Fruit fly (Drosophila melanogaster) whole organism, prepupa: ENCODE measurements around the gene Atg3.

Experiments used
- Blimp-1 ChIP-seq: fragments of 200-800 bp; sonication (Bioruptor generic); optimal IDR thresholded peaks from 3 replicates; lab custom pipeline; 2017; ENCODE audit warnings: missing biosample characterization, missing genetic modification characterization, mild to moderate bottlenecking, moderate library complexity, missing genetic modification reagents
- CG10669 ChIP-seq: fragments of 200-800 bp; sonication (Bioruptor generic); optimal IDR thresholded peaks from 3 replicates; lab custom pipeline; 2018; ENCODE audit warnings: missing biosample characterization, mild to moderate bottlenecking, missing genetic modification characterization, moderate library complexity
- CG15336 ChIP-seq: fragments of 200-800 bp; sonication (Bioruptor generic); IDR thresholded peaks from 2 replicates; pipeline ENCODE4 v1.3.6; 2022; ENCODE audit warnings: missing biosample characterization, missing genetic modification characterization
- CG32006 ChIP-seq: fragments of 200-800 bp; sonication (Bioruptor generic); optimal IDR thresholded peaks from 3 replicates; lab custom pipeline; 2017; ENCODE audit warnings: missing biosample characterization, mild to moderate bottlenecking, missing genetic modification characterization
- CG34406 ChIP-seq: fragments of 200-800 bp; sonication (Bioruptor generic); optimal IDR thresholded peaks from 3 replicates; lab custom pipeline; 2016; ENCODE audit warnings: missing biosample characterization, missing genetic modification characterization
- CG3919 ChIP-seq: fragments of 200-800 bp; sonication (Bioruptor generic); optimal IDR thresholded peaks from 3 replicates; lab custom pipeline; 2016; ENCODE audit warnings: missing biosample characterization, missing genetic modification characterization
- CG6163 ChIP-seq: fragments of 200-800 bp; sonication (Bioruptor generic); IDR thresholded peaks from 3 replicates; pipeline ENCODE4 v1.3.6; 2022; ENCODE audit warnings: missing biosample characterization, missing genetic modification characterization
- CG6276 ChIP-seq: fragments of 200-800 bp; sonication (Bioruptor generic); optimal IDR thresholded peaks from 2 replicates; lab custom pipeline; 2017; ENCODE audit warnings: missing biosample characterization, mild to moderate bottlenecking, missing genetic modification characterization
- CG6808 ChIP-seq: fragments of 200-800 bp; sonication (Bioruptor generic); optimal IDR thresholded peaks from 3 replicates; lab custom pipeline; 2017; ENCODE audit warnings: missing biosample characterization, missing genetic modification characterization, mild to moderate bottlenecking, moderate library complexity, missing genetic modification reagents
- CG6854 ChIP-seq: fragments of 200-800 bp; sonication (Bioruptor generic); optimal IDR thresholded peaks from 2 replicates; lab custom pipeline; 2017; ENCODE audit warnings: missing biosample characterization, mild to moderate bottlenecking, missing genetic modification characterization
- CG8119 ChIP-seq: fragments of 200-800 bp; sonication (Bioruptor generic); IDR thresholded peaks from 3 replicates; pipeline ENCODE4 v1.3.6; 2022; ENCODE audit warnings: missing biosample characterization, missing genetic modification characterization
- CG8632 ChIP-seq: fragments of 200-800 bp; sonication (Bioruptor generic); optimal IDR thresholded peaks from 3 replicates; lab custom pipeline; 2016; ENCODE audit warnings: missing biosample characterization, missing genetic modification characterization
- Eip93F ChIP-seq: fragments of 200-800 bp; sonication (Bioruptor generic); optimal IDR thresholded peaks from 2 replicates; lab custom pipeline; 2016; ENCODE audit warnings: missing biosample characterization, mild to moderate bottlenecking, missing genetic modification characterization
- Gug ChIP-seq: fragments of 200-800 bp; sonication (Bioruptor generic); IDR thresholded peaks from 2 replicates; pipeline ENCODE4 v1.3.6; 2022; ENCODE audit warnings: missing biosample characterization, missing genetic modification characterization
- Hr39 ChIP-seq: fragments of 200-800 bp; sonication (Bioruptor generic); optimal IDR thresholded peaks from 2 replicates; lab custom pipeline; 2016; ENCODE audit warnings: missing biosample characterization, missing genetic modification characterization
- Hr4 ChIP-seq: fragments of 200-800 bp; sonication (Bioruptor generic); optimal IDR thresholded peaks from 3 replicates; lab custom pipeline; 2016; ENCODE audit warnings: missing biosample characterization, missing genetic modification characterization
- Lpt ChIP-seq: fragments of 200-800 bp; sonication (Bioruptor generic); optimal IDR thresholded peaks from 3 replicates; lab custom pipeline; 2016; ENCODE audit warnings: missing biosample characterization, missing genetic modification characterization
- OdsH ChIP-seq: fragments of 200-800 bp; sonication (Bioruptor generic); optimal IDR thresholded peaks from 3 replicates; lab custom pipeline; 2016; ENCODE audit warnings: missing biosample characterization, missing genetic modification characterization
- Smox ChIP-seq: fragments of 200-800 bp; sonication (Bioruptor generic); optimal IDR thresholded peaks from 3 replicates; lab custom pipeline; 2016; ENCODE audit warnings: missing biosample characterization, missing genetic modification characterization
- Sox102F ChIP-seq: fragments of 200-800 bp; sonication (Bioruptor generic); optimal IDR thresholded peaks from 2 replicates; lab custom pipeline; 2016; ENCODE audit warnings: missing biosample characterization, mild to moderate bottlenecking, missing genetic modification characterization
- Sox14 ChIP-seq: fragments of 200-800 bp; sonication (Bioruptor generic); optimal IDR thresholded peaks from 3 replicates; lab custom pipeline; 2016; ENCODE audit warnings: missing biosample characterization, missing genetic modification characterization
- Sox15 ChIP-seq: fragments of 200-800 bp; sonication (Bioruptor generic); optimal IDR thresholded peaks from 3 replicates; lab custom pipeline; 2016; ENCODE audit warnings: missing biosample characterization, missing genetic modification characterization
- achi ChIP-seq: fragments of 200-800 bp; sonication (Bioruptor generic); optimal IDR thresholded peaks from 3 replicates; lab custom pipeline; 2016; ENCODE audit warnings: missing biosample characterization, missing genetic modification characterization
- acj6 ChIP-seq: fragments of 200-800 bp; sonication (Bioruptor generic); optimal IDR thresholded peaks from 3 replicates; lab custom pipeline; 2016; ENCODE audit warnings: missing biosample characterization, missing genetic modification characterization
- cyc ChIP-seq: fragments of 200-800 bp; sonication (Bioruptor generic); optimal IDR thresholded peaks from 3 replicates; lab custom pipeline; 2016; ENCODE audit warnings: missing biosample characterization, missing genetic modification characterization
- dac ChIP-seq: fragments of 200-800 bp; sonication (Bioruptor generic); optimal IDR thresholded peaks from 2 replicates; lab custom pipeline; 2017; ENCODE audit warnings: missing biosample characterization, mild to moderate bottlenecking, missing genetic modification characterization
- dsx ChIP-seq: fragments of 200-800 bp; optimal IDR thresholded peaks from 3 replicates; lab custom pipeline; 2019; ENCODE audit warnings: missing biosample characterization, mild to moderate bottlenecking, missing genetic modification characterization, moderate library complexity; ENCODE audit not compliant: poor library complexity, severe bottlenecking
- fd59A ChIP-seq: fragments of 200-800 bp; sonication (Bioruptor generic); optimal IDR thresholded peaks from 2 replicates; lab custom pipeline; 2017; ENCODE audit warnings: missing biosample characterization, mild to moderate bottlenecking, missing genetic modification characterization, missing genetic modification reagents
- fd85E ChIP-seq: fragments of 200-800 bp; sonication (Bioruptor generic); optimal IDR thresholded peaks from 3 replicates; lab custom pipeline; 2016; ENCODE audit warnings: missing biosample characterization, missing genetic modification characterization
- fkh ChIP-seq: fragments of 200-800 bp; sonication (Bioruptor generic); optimal IDR thresholded peaks from 3 replicates; lab custom pipeline; 2017; ENCODE audit warnings: missing biosample characterization, mild to moderate bottlenecking, missing genetic modification characterization, moderate library complexity
- lz ChIP-seq: fragments of 200-800 bp; sonication (Bioruptor generic); optimal IDR thresholded peaks from 3 replicates; lab custom pipeline; 2016; ENCODE audit warnings: missing biosample characterization, missing genetic modification characterization
- net ChIP-seq: fragments of 200-800 bp; sonication (Bioruptor generic); optimal IDR thresholded peaks from 3 replicates; lab custom pipeline; 2016; ENCODE audit warnings: missing biosample characterization, missing genetic modification characterization
- pdm3 ChIP-seq: fragments of 200-800 bp; sonication (Bioruptor generic); optimal IDR thresholded peaks from 3 replicates; lab custom pipeline; 2016; ENCODE audit warnings: missing biosample characterization, missing genetic modification characterization
- salr ChIP-seq, 2 experiments: fragments of 200-800 bp; sonication (Bioruptor generic); optimal IDR thresholded peaks; 3 replicates each; lab custom pipeline; 2016 to 2018; ENCODE audit warnings: missing biosample characterization in 2 of 2, missing genetic modification characterization in 2 of 2, mild to moderate bottlenecking in 1 of 2
- spab ChIP-seq: fragments of 200-800 bp; sonication (Bioruptor generic); optimal IDR thresholded peaks from 2 replicates; lab custom pipeline; 2017; ENCODE audit warnings: missing biosample characterization, mild to moderate bottlenecking, missing genetic modification characterization, missing genetic modification reagents
- ss ChIP-seq, 2 experiments: fragments of 200-800 bp; sonication (Bioruptor generic); optimal IDR thresholded peaks; 2 replicates in 1 of 2; 3 replicates in 1 of 2; lab custom pipeline; 2017 to 2018; ENCODE audit warnings: mild to moderate bottlenecking in 2 of 2, missing biosample characterization in 2 of 2, missing genetic modification characterization in 2 of 2, moderate library complexity in 1 of 2
- svp ChIP-seq: fragments of 200-800 bp; sonication (Bioruptor generic); peaks from one replicate; lab custom pipeline; 2016; ENCODE audit warnings: missing biosample characterization, missing genetic modification characterization
- topi ChIP-seq: fragments of 200-800 bp; sonication (Bioruptor generic); optimal IDR thresholded peaks from 3 replicates; lab custom pipeline; 2016; ENCODE audit warnings: missing biosample characterization, missing genetic modification characterization
- vri ChIP-seq: fragments of 200-800 bp; sonication (Bioruptor generic); optimal IDR thresholded peaks from 3 replicates; lab custom pipeline; 2016; ENCODE audit warnings: missing biosample characterization, mild to moderate bottlenecking, missing genetic modification characterization

The Atg3 gene

DNA sequence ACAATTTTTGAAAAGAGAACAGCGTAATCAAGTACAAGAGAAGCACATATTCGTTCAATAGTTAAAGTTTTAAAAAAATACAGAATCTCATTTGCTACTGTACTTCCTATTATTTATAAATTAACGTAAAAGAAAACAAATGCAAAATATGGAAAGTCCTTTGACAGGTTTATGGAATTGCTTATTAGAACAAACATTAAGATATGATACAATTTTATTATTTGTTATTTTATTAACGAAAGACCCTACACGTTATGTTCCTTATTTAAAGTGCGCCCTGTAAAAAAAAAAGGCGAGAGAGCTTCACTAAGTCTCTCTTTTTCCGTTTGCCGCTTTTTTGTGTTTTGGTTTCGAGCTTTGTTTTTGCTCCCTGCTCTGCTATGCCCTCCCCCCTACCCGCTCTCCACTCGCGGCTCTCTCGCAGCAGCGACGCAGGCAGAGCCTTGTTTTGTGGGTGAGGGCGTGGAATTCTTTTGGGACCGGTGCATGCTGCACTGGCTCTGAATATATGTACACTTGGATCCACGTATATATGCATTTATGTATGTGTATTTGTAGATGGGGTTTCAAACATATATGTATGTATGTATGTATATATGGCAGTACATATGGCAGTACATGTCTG lies 12.0 kb downstream of the Atg3 start (continued):
- TF ChIP-seq Sox14 (peak; percentile 16), lz (no peak), CG8632 (GFP tag; lab: Kevin White, UChicago) (no peak), spab (GFP tag; lab: Kevin White, UChicago) (peak; percentile 23), CG6808 (GFP tag; lab: Kevin White, UChicago) (peak; percentile 22), CG3919 (GFP tag; lab: Kevin White, UChicago) (peak; percentile 17), CG6163 (GFP tag; lab: Robert Waterston, UW) (no peak; the same call in 1 of the 3 replicates), fd59A (GFP tag; lab: Kevin White, UChicago) (no peak), CG6276 (GFP tag; lab: Kevin White, UChicago) (peak; percentile 51), Gug (GFP tag; lab: Robert Waterston, UW) (peak; percentile 26; the same call in 1 of the 2 replicates), fkh (GFP tag; lab: Kevin White, UChicago) (no peak), fd85E (GFP tag; lab: Kevin White, UChicago) (no peak), Hr39 (GFP tag; lab: Kevin White, UChicago) (no peak), topi (GFP tag; lab: Kevin White, UChicago) (no peak), CG8119 (GFP tag; lab: Robert Waterston, UW) (peak; percentile 60; the same call in 2 of the 3 replicates), vri (GFP tag; lab: Kevin White, UChicago) (peak; percentile 55), Hr4 (GFP tag; lab: Kevin White, UChicago) (peak; percentile 30), dsx (peak; percentile 18), salr (GFP tag; optimal IDR thresholded peaks at IDR 0.05; lab: Kevin White, UChicago) (no peak), CG32006 (GFP tag; lab: Kevin White, UChicago) (peak; percentile 39), Lpt (GFP tag; lab: Kevin White, UChicago) (no peak), Blimp-1 (GFP tag; lab: Kevin White, UChicago) (peak; percentile 70), net (GFP tag; lab: Kevin White, UChicago) (no peak), acj6 (no peak)

DNA sequence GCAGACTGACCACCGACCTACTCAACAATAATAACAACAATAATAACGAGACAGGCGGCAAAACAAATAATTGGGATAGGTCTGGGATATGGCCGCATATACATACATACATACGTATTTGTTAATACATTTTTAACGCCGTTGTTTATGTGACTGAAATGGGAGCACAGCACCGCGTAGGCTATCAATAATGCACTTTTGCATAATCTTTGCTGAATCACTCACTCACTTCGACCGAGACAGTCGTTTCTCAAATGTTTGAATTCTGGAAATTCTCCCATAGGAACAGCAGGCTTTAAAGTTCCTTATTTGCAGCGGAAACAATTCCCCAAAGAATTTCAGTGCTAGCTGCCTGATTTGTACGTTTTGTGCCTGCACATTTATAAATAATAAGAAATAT lies 13.2 kb downstream of the Atg3 start:
- TF ChIP-seq vri (GFP tag; lab: Kevin White, UChicago) (peak; percentile 23), Eip93F (GFP tag; lab: Kevin White, UChicago) (no peak), Smox (GFP tag; lab: Kevin White, UChicago) (no peak), svp (GFP tag; lab: Kevin White, UChicago) (peak; percentile 81), Sox14 (no peak), pdm3 (GFP tag; lab: Kevin White, UChicago) (no peak)

DNA sequence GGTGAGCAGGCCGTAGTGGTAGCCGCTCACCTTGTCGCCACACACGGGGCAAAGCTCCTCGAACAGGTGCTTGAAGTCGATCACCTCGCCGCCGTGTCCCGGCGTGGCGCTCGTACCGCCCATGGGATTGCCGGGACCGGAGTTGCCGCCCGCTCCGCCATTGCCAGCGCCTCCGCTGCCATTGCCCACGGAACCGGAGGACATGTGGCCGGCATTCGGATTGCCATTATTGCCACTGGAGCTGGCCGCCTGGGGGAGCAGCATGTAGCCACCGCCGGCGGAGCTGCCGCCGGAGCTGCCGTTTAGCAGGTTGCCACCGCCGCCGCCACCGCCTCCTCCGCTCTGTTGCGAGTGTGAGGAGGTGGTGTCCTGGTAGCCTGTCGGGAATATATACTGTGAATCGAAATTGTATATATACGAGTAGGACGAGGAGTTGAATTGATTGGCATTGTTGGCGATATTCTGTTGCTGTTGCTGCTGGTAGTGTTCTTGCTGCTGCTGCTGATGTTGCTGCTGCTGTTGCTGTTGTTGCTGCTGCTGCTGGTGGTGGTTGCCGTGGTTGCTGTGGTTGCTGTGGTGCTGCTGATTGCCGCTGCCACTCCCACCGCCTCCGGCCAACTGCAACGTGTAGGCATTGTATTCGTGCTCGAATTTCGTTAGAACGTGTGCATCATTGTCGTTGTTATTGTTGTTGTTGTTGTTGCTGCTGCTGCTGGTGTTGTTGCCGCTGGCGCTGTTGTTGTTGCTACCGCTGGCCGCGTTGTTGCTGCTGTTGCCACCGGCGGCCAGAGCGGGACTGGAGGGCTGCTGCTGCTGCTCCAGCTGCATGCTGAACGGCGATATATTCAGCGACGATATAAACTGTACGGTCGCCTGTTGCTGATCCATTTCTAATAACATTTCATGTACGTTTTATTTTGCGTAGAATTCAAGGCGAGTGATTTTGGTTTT lies 15.3 kb downstream of the Atg3 start:
- no peak for TF ChIP-seq topi (GFP tag; lab: Kevin White, UChicago)
- no peak for TF ChIP-seq Sox15 (GFP tag; lab: Kevin White, UChicago)

DNA sequence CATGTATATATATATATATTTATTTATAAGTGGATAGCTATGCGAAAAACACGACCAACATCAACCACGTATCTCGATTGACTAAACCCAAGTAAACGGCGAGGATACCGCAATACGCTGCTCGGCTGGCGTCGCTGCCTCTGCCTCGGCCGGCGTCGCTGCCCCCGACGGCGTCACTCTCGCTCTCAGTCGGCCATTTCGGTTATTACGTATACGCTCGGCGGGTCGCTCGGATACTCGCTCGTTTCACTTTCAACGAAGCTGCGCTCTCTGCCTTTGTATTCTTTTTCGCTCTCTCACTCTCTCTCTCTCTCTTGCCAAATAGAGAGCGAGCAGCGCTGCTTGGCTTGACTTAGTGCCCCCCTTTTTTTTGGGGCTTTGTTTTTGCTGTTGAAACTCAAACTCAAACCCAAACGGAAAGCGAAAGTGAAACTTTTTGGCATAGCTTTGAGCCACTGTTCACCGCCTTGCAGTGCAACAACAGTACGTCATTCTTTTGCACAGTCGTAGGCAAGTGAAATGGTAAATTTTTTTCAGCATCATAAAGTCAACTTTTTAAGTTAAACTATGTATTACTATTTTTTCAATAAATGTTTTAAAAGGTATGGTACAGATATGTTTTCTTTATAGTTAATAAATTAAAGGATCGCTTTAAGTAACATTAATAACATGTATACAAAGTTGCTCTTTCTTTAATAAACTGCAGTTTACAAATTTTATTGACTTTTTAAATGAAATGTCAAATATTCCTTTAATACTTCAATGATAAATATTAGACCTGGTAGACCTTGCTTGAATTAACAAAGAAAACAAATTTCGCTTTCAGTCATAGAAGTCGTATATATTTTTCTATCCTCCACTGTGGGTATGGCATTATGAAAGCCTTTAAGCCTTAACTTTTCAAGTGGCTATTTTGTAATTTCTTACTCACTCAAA lies 17.4 kb downstream of the Atg3 start:
- TF ChIP-seq Blimp-1 (GFP tag; lab: Kevin White, UChicago) = peak; percentile 100
- TF ChIP-seq CG15336 (GFP tag; lab: Robert Waterston, UW) = peak; percentile 56
- peak; percentile 54 for TF ChIP-seq topi (GFP tag; lab: Kevin White, UChicago)
- peak; percentile 51 for TF ChIP-seq Lpt (GFP tag; lab: Kevin White, UChicago)
- peak; percentile 36 to 52 for TF ChIP-seq ss (GFP tag; optimal IDR thresholded peaks at IDR 0.05; lab: Kevin White, UChicago)
- no peak for TF ChIP-seq Hr4 (GFP tag; lab: Kevin White, UChicago)
- TF ChIP-seq achi (GFP tag; lab: Kevin White, UChicago) = no peak
- no peak for TF ChIP-seq dac (GFP tag; lab: Kevin White, UChicago)
- peak; percentile 6 for TF ChIP-seq spab (GFP tag; lab: Kevin White, UChicago)
- TF ChIP-seq CG10669 (GFP tag; lab: Kevin White, UChicago) = no peak
- TF ChIP-seq CG34406 = no peak
- TF ChIP-seq cyc (GFP tag; lab: Kevin White, UChicago) = no peak
- TF ChIP-seq CG6854 (GFP tag; lab: Kevin White, UChicago) = peak; percentile 93
- TF ChIP-seq net (GFP tag; lab: Kevin White, UChicago) = no peak
- TF ChIP-seq Sox102F (GFP tag; lab: Kevin White, UChicago) = peak; percentile 55
- peak; percentile 21 for TF ChIP-seq CG6808 (GFP tag; lab: Kevin White, UChicago)
- TF ChIP-seq pdm3 (GFP tag; lab: Kevin White, UChicago) = no peak
- TF ChIP-seq OdsH (GFP tag; lab: Kevin White, UChicago) = peak; percentile 3
